Fruit fly (Drosophila melanogaster): ENCODE results near the gene Myt1.

Gene Myt1

dm6 chr3L:5810633-5811341, 31.4 kb upstream of the Myt1 start, which contains the start of the genes S6k and kri (continued):
- TF ChIP-seq PHDP (tag; optimal IDR thresholded peaks at IDR 0.05) (peak; percentile 20), maf-S (GFP tag; optimal IDR thresholded peaks at IDR 0.05) (no peak), Nf-YC (tag; optimal IDR thresholded peaks at IDR 0.05) (peak; percentile 36), ro (GFP tag; IDR thresholded peaks at IDR 0.05) (no peak), CG15011 (GFP tag; optimal IDR thresholded peaks at IDR 0.05) (no peak), pnt (GFP tag; optimal IDR thresholded peaks at IDR 0.05) (no peak), Hey (tag; optimal IDR thresholded peaks at IDR 0.05) (peak; percentile 35), CG18262 (tag; optimal IDR thresholded peaks at IDR 0.05) (no peak), scrt (GFP tag; optimal IDR thresholded peaks at IDR 0.05) (peak; percentile 55), Hmr (GFP tag; optimal IDR thresholded peaks at IDR 0.05) (peak; percentile 27), Fer1 (GFP tag; optimal IDR thresholded peaks at IDR 0.05) (peak; percentile 69), Dad (GFP tag; optimal IDR thresholded peaks at IDR 0.05) (peak; percentile 45), tll (GFP tag; optimal IDR thresholded peaks at IDR 0.05) (peak in 1 of 2 experiments; percentile 5), CG8478 (optimal IDR thresholded peaks at IDR 0.05) (peak; percentile 62), trem (tag; optimal IDR thresholded peaks at IDR 0.05) (peak; percentile 81), CHES-1-like (GFP tag; optimal IDR thresholded peaks at IDR 0.05) (peak; percentile 1), MESR4 (GFP tag; optimal IDR thresholded peaks at IDR 0.05) (peak; percentile 99), Nf-YA (GFP tag; IDR thresholded peaks at IDR 0.05) (0 out of 2 replicates have a peak, but pooled peaks have one; percentile 9), chif (GFP tag; optimal IDR thresholded peaks at IDR 0.05) (peak in 1 of 2 experiments; percentile 0), HHEX (GFP tag; optimal IDR thresholded peaks at IDR 0.05) (peak; percentile 5), nom (GFP tag; optimal IDR thresholded peaks at IDR 0.05) (peak; percentile 69), trh (GFP tag; optimal IDR thresholded peaks at IDR 0.05) (no peak), dm (GFP tag; optimal IDR thresholded peaks at IDR 0.05) (peak; percentile 99), CG11504 (tag; optimal IDR thresholded peaks at IDR 0.05) (peak; percentile 30), toy (GFP tag; IDR thresholded peaks at IDR 0.05) (no peak), Lim3 (GFP tag; IDR thresholded peaks at IDR 0.05) (no peak), nmo (GFP tag; optimal IDR thresholded peaks at IDR 0.05) (peak; percentile 37), CG10543 (GFP tag; optimal IDR thresholded peaks at IDR 0.05) (peak; percentile 80), chn (GFP tag; optimal IDR thresholded peaks at IDR 0.05) (peak; percentile 26), sug (tag; optimal IDR thresholded peaks at IDR 0.05) (peak; percentile 77), CG34376 (GFP tag; optimal IDR thresholded peaks at IDR 0.05) (peak; percentile 52), Mrtf (GFP tag; IDR thresholded peaks at IDR 0.05) (no peak), CG34224 (GFP tag; IDR thresholded peaks at IDR 0.05; ENCODE audit: partially characterized antibody) (peak; percentile 29; the same call in 1 of the 3 replicates), CG30020 (tag; optimal IDR thresholded peaks at IDR 0.05) (peak; percentile 9), wek (GFP tag; optimal IDR thresholded peaks at IDR 0.05) (peak; percentile 17), CG10462 (GFP tag; optimal IDR thresholded peaks at IDR 0.05) (no peak), Max (GFP tag; optimal IDR thresholded peaks at IDR 0.05) (peak; percentile 94), CG1233 (GFP tag; optimal IDR thresholded peaks at IDR 0.05) (peak; percentile 15), CG7987 (GFP tag; optimal IDR thresholded peaks at IDR 0.05) (peak; percentile 51), Tbp (GFP tag; optimal IDR thresholded peaks at IDR 0.05) (no peak), dimm (GFP tag; IDR thresholded peaks at IDR 0.05) (no peak), NC2β (GFP tag; optimal IDR thresholded peaks at IDR 0.05) (peak; percentile 37), Camta (GFP tag; optimal IDR thresholded peaks at IDR 0.05) (peak; percentile 12), unc-4 (GFP tag; IDR thresholded peaks at IDR 0.05; ENCODE audit: partially characterized antibody) (peak; percentile 48), Six4 (GFP tag; optimal IDR thresholded peaks at IDR 0.05) (no peak), pzg (GFP tag; optimal IDR thresholded peaks at IDR 0.05) (peak; percentile 91), z (GFP tag; IDR thresholded peaks at IDR 0.05) (0 out of 3 replicates have a peak, but pooled peaks have one; percentile 37)

Measured in whole organism, embryonic.